Worm (Caenorhabditis elegans): Measurements from ENCODE around the gene srw-86.
A peak's percentile ranks its signal among the peaks of the same experiment; 100 is the strongest.

The srw-86 gene

ce11 chrV:19429605-19430004 is 29.1 kb upstream of the srw-86 start (continued):
- no peak for TF ChIP-seq ceh-8 (GFP tag; optimal IDR thresholded peaks at IDR 0.05)
- no peak for TF ChIP-seq jun-1 (tag; optimal IDR thresholded peaks at IDR 0.05)
- TF ChIP-seq ama-1 (optimal IDR thresholded peaks at IDR 0.05), result no peak
- no peak for TF ChIP-seq fkh-4 (tag; optimal IDR thresholded peaks at IDR 0.05; ENCODE audit: borderline replicate concordance)
- TF ChIP-seq tlp-1 (tag; optimal IDR thresholded peaks at IDR 0.05), result no peak
- TF ChIP-seq C34B4.2 (tag; optimal IDR thresholded peaks at IDR 0.05), result no peak
- TF ChIP-seq ets-5 (GFP tag; IDR thresholded peaks at IDR 0.05), result no peak
- no peak for TF ChIP-seq vab-15 (tag; optimal IDR thresholded peaks at IDR 0.05)
- TF ChIP-seq sptf-1 (tag; optimal IDR thresholded peaks at IDR 0.05), result no peak
- TF ChIP-seq fkh-10 (GFP tag; optimal IDR thresholded peaks at IDR 0.05), result no peak
- TF ChIP-seq nhr-12 (tag; optimal IDR thresholded peaks at IDR 0.05), result no peak
- TF ChIP-seq unc-86 (tag; optimal IDR thresholded peaks at IDR 0.05), result no peak
- no peak for TF ChIP-seq nhr-76 (tag; optimal IDR thresholded peaks at IDR 0.05)
- no peak for TF ChIP-seq C04F5.9 (tag; optimal IDR thresholded peaks at IDR 0.05)
- TF ChIP-seq blmp-1 (tag; optimal IDR thresholded peaks at IDR 0.05), result no peak
- TF ChIP-seq snu-23 (GFP tag; optimal IDR thresholded peaks at IDR 0.05), result peak; percentile 21
- no peak for TF ChIP-seq sox-4 (tag; optimal IDR thresholded peaks at IDR 0.05)
- peak; percentile 13 to 15 for TF ChIP-seq lsy-2 (tag; optimal IDR thresholded peaks at IDR 0.05)

- peak; percentile 17 for TF ChIP-seq nhr-47 (tag; optimal IDR thresholded peaks at IDR 0.05)
- TF ChIP-seq snu-23 (GFP tag; optimal IDR thresholded peaks at IDR 0.05), result peak; percentile 56
- peak; percentile 73 for TF ChIP-seq lin-14 (GFP tag; optimal IDR thresholded peaks at IDR 0.05)
- peak; percentile 57 for TF ChIP-seq blmp-1 (tag; optimal IDR thresholded peaks at IDR 0.05)
- TF ChIP-seq hlh-4 (tag; optimal IDR thresholded peaks at IDR 0.05), result no peak
- TF ChIP-seq nhr-85 (tag), result peak; percentile 76
- TF ChIP-seq sup-37 (GFP tag; optimal IDR thresholded peaks at IDR 0.05), result peak; percentile 17
- peak; percentile 28 for TF ChIP-seq nhr-90 (tag; optimal IDR thresholded peaks at IDR 0.05; ENCODE audit: poor library complexity)
- no peak for TF ChIP-seq Y116A8C.19 (tag; optimal IDR thresholded peaks at IDR 0.05; ENCODE audit: borderline replicate concordance)
- TF ChIP-seq nhr-71 (tag; optimal IDR thresholded peaks at IDR 0.05), result peak; percentile 54
- TF ChIP-seq lsy-2 (tag; optimal IDR thresholded peaks at IDR 0.05), result peak in 1 of 2 experiments; percentile 18
- no peak for TF ChIP-seq skn-1 (tag; optimal IDR thresholded peaks at IDR 0.05)
- no peak for TF ChIP-seq unc-30 (tag; optimal IDR thresholded peaks at IDR 0.05)
- TF ChIP-seq grh-1 (GFP tag; IDR thresholded peaks at IDR 0.05), result no peak
- peak; percentile 74 for TF ChIP-seq nhr-20 (tag; optimal IDR thresholded peaks at IDR 0.05)
These were observed 28.4 kb upstream of the srw-86 start for ce11 chrV:19428936-19429335.

DNA sequence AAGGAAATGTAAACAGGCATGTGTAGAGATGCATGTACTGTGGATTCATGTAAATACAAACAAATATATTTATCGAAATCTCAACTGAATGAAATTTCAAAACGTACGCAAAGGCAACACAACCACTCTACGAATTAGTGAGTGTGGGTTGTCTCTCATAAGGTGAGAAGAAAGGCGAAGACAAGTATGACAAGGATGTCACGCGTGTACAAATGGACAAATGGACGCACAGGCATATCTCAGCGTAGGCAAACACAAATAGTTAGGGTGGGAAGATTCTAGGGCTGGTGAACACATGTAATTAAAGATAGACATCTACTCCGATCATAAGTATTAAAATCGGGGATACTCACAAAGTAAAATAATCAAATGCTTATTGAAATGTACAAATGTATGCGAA is 27.6 kb upstream of the srw-86 start:
- TF ChIP-seq mep-1 (tag; optimal IDR thresholded peaks at IDR 0.05) (no peak), unc-86 (tag; optimal IDR thresholded peaks at IDR 0.05) (no peak), ama-1 (optimal IDR thresholded peaks at IDR 0.05) (no peak), lin-35 (GFP tag; optimal IDR thresholded peaks at IDR 0.05) (no peak), hlh-17 (GFP tag; optimal IDR thresholded peaks at IDR 0.05; ENCODE audit: borderline replicate concordance) (no peak), lin-14 (GFP tag; optimal IDR thresholded peaks at IDR 0.05) (peak; percentile 61), nhr-77 (tag; optimal IDR thresholded peaks at IDR 0.05) (no peak), nhr-71 (tag; optimal IDR thresholded peaks at IDR 0.05) (peak; percentile 24), nhr-90 (tag; optimal IDR thresholded peaks at IDR 0.05; ENCODE audit: poor library complexity) (peak; percentile 12), blmp-1 (tag; optimal IDR thresholded peaks at IDR 0.05) (peak; percentile 20), snu-23 (GFP tag; optimal IDR thresholded peaks at IDR 0.05) (peak; percentile 55), nhr-20 (tag; optimal IDR thresholded peaks at IDR 0.05) (peak; percentile 60), hlh-4 (tag; optimal IDR thresholded peaks at IDR 0.05) (no peak), nhr-85 (tag) (peak; percentile 88)

DNA sequence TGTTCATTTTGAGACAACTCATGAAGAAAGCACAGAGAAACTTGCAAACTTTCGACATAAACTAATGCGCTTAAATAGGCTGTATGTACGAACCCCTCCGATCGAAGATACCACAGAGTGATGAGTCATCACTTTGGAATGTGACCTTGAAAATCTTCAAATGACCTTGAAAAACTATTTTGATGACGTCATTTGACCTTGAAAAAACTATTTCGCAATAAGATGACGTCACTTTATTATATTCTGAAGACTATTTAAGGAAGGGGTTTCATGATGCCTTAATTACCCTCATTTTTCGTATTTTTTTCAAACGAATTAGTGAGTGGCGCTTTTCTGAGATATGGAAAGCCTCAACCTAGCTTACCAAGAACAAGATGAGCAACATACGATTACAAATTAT is 20.6 kb upstream of the srw-86 start, which contains the start of gene C25F9.2:
C25F9.2 (plus strand) TSS at position 341 of the 400 bp plus-strand sequence.
- peak; percentile 13 for TF ChIP-seq zip-4 (GFP tag; optimal IDR thresholded peaks at IDR 0.05)
- no peak for TF ChIP-seq tlp-1 (tag; optimal IDR thresholded peaks at IDR 0.05)
- no peak for TF ChIP-seq ceh-8 (GFP tag; optimal IDR thresholded peaks at IDR 0.05)
